Fruit fly (Drosophila melanogaster) S2 (cell line): ENCODE results near the gene CG7766.

Experiments
- CG8478 ChIP-seq: fragments of >200 bp; optimal IDR thresholded peaks from 2 replicates; lab custom pipeline; 2018
- CTCF ChIP-seq, 2 experiments: fragments of >200 bp; optimal IDR thresholded peaks; 2 replicates each; lab custom pipeline; 2018

DNA sequence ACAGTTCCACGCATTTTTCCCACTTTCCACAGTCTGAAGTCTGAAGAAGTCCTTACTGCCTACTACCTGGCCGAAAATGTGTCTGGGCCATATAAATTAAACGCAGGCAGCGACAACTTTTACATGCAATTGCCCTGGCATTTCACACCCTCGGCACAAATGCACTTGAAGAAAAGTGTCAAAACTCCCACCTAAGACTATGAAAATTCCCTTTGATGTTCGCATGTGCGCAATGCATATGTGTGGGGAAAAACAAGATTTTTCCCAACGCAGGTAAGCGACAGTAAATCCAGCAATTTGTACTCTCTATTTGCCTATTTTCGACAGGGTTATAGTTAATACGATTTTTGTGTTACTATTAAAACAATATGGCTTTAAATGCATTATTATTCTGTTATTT is 25.9 kb upstream of the CG7766 start:
- TF ChIP-seq CG8478 (lab: Kevin White, UChicago) (no peak), CTCF (optimal IDR thresholded peaks at IDR 0.05; lab: Kevin White, UChicago) (no peak)
